Worm (Caenorhabditis elegans): Measurements from ENCODE around the gene Y97E10AR.3.

Y97E10AR.3 gene

ce11 chrV:7980370-7980987, 26.8 kb downstream of the Y97E10AR.3 start:
- TF ChIP-seq zip-4 (GFP tag; optimal IDR thresholded peaks at IDR 0.05) (no peak), sox-4 (tag; optimal IDR thresholded peaks at IDR 0.05) (no peak), ceh-8 (GFP tag; optimal IDR thresholded peaks at IDR 0.05) (no peak), blmp-1 (tag; optimal IDR thresholded peaks at IDR 0.05) (peak; percentile 46), ets-5 (GFP tag; IDR thresholded peaks at IDR 0.05) (no peak), egl-13 (tag; optimal IDR thresholded peaks at IDR 0.05) (no peak), grh-1 (GFP tag; IDR thresholded peaks at IDR 0.05) (no peak), sptf-1 (tag; optimal IDR thresholded peaks at IDR 0.05) (no peak), jun-1 (tag; optimal IDR thresholded peaks at IDR 0.05) (no peak), nhr-90 (tag; optimal IDR thresholded peaks at IDR 0.05; ENCODE audit: poor library complexity) (no peak), irx-1 (tag; optimal IDR thresholded peaks at IDR 0.05) (no peak), lin-39 (tag; optimal IDR thresholded peaks at IDR 0.05) (no peak), fos-1 (tag; optimal IDR thresholded peaks at IDR 0.05) (no peak), ceh-90 (tag; optimal IDR thresholded peaks at IDR 0.05) (no peak), ama-1 (optimal IDR thresholded peaks at IDR 0.05) (no peak), unc-130 (tag; optimal IDR thresholded peaks at IDR 0.05) (no peak), C16A3.4 (tag; optimal IDR thresholded peaks at IDR 0.05) (no peak), mdl-1 (tag; optimal IDR thresholded peaks at IDR 0.05) (no peak), vab-15 (tag; optimal IDR thresholded peaks at IDR 0.05) (no peak), nhr-84 (tag; optimal IDR thresholded peaks at IDR 0.05) (no peak), dsc-1 (tag; optimal IDR thresholded peaks at IDR 0.05) (peak; percentile 26), ztf-11 (tag; optimal IDR thresholded peaks at IDR 0.05) (no peak), fkh-10 (GFP tag; optimal IDR thresholded peaks at IDR 0.05) (peak; percentile 65), snpc-4 (tag; optimal IDR thresholded peaks at IDR 0.05) (no peak), isw-1 (GFP tag; IDR thresholded peaks at IDR 0.05) (no peak), lin-14 (GFP tag; optimal IDR thresholded peaks at IDR 0.05) (peak; percentile 89), zag-1 (tag; optimal IDR thresholded peaks at IDR 0.05) (no peak), ztf-4 (tag; optimal IDR thresholded peaks at IDR 0.05) (no peak), nhr-12 (tag; optimal IDR thresholded peaks at IDR 0.05) (no peak), elt-2 (tag; optimal IDR thresholded peaks at IDR 0.05) (no peak), fkh-8 (tag; optimal IDR thresholded peaks at IDR 0.05) (peak; percentile 10), egl-27 (tag; optimal IDR thresholded peaks at IDR 0.05) (peak in 1 of 2 experiments; percentile 2), pag-3 (tag; optimal IDR thresholded peaks at IDR 0.05; ENCODE audit: borderline replicate concordance, insufficient read depth) (no peak), hlh-4 (tag; optimal IDR thresholded peaks at IDR 0.05) (no peak), hpl-2 (GFP tag; optimal IDR thresholded peaks at IDR 0.05) (no peak), lir-3 (tag; optimal IDR thresholded peaks at IDR 0.05; ENCODE audit: poor library complexity) (no peak), elt-3 (tag; optimal IDR thresholded peaks at IDR 0.05) (no peak), ces-1 (GFP tag; optimal IDR thresholded peaks at IDR 0.05) (no peak), aly-2 (tag; optimal IDR thresholded peaks at IDR 0.05) (no peak), efl-3 (GFP tag; optimal IDR thresholded peaks at IDR 0.05) (no peak), unc-30 (tag; optimal IDR thresholded peaks at IDR 0.05) (no peak), mef-2 (tag; optimal IDR thresholded peaks at IDR 0.05) (no peak), nhr-71 (tag; optimal IDR thresholded peaks at IDR 0.05) (peak; percentile 24), nhr-237 (tag; optimal IDR thresholded peaks at IDR 0.05) (no peak), unc-86 (tag; optimal IDR thresholded peaks at IDR 0.05) (no peak), ceh-88 (GFP tag; IDR thresholded peaks at IDR 0.05) (no peak), pax-3 (tag; optimal IDR thresholded peaks at IDR 0.05) (no peak), nhr-76 (tag; optimal IDR thresholded peaks at IDR 0.05) (no peak), F16B12.6 (tag; optimal IDR thresholded peaks at IDR 0.05) (no peak), pqm-1 (tag; optimal IDR thresholded peaks at IDR 0.05) (no peak), swsn-7 (tag; optimal IDR thresholded peaks at IDR 0.05) (no peak), ceh-82 (tag; optimal IDR thresholded peaks at IDR 0.05) (peak in 1 of 3 experiments; percentile 7), snu-23 (GFP tag; optimal IDR thresholded peaks at IDR 0.05) (no peak)
